Worm (Caenorhabditis elegans) whole organism, midembryonic: Measurements from ENCODE around the gene Y51A2A.4.

Experiments used
- T22C8.4 ChIP-seq: fragments of 200-800 bp; sonication (Bioruptor generic); IDR thresholded peaks from 2 replicates; pipeline ENCODE4 v1.3.6; 2022; ENCODE audit warnings: missing genetic modification characterization, missing compliant biosample characterization
- cog-1 ChIP-seq: sonication (generic microtip); optimal IDR thresholded peaks from 2 replicates; lab custom pipeline; 2016; ENCODE audit warnings: missing genetic modification characterization, missing compliant biosample characterization
- flt-1 ChIP-seq: fragments of 200-800 bp; sonication (Bioruptor generic); IDR thresholded peaks from 2 replicates; pipeline ENCODE4 v1.3.6; 2022; ENCODE audit warnings: missing genetic modification characterization, missing compliant biosample characterization
- klf-2 ChIP-seq: fragments of 200-800 bp; sonication (Bioruptor generic); conservative IDR thresholded peaks from 2 replicates; pipeline ENCODE4 v1.3.6; 2022; ENCODE audit warnings: missing genetic modification reagents, missing genetic modification characterization, missing compliant biosample characterization
- med-1 ChIP-seq: sonication (generic microtip); optimal IDR thresholded peaks from 2 replicates; lab custom pipeline; 2017; ENCODE audit warnings: missing genetic modification characterization, mild to moderate bottlenecking, missing compliant biosample characterization, antibody characterized with exemption, missing genetic modification reagents; ENCODE audit not compliant: insufficient read depth
- ref-1 ChIP-seq: fragments of 200-800 bp; sonication (Bioruptor generic); conservative IDR thresholded peaks from 2 replicates; pipeline ENCODE4 v1.3.6; 2022; ENCODE audit warnings: missing genetic modification reagents, missing genetic modification characterization, missing compliant biosample characterization
- ztf-23 ChIP-seq: fragments of 200-800 bp; sonication (Bioruptor generic); IDR thresholded peaks from 2 replicates; pipeline ENCODE4 v1.3.6; 2022; ENCODE audit warnings: missing genetic modification reagents, missing genetic modification characterization, missing compliant biosample characterization
- ztf-29 ChIP-seq: fragments of 200-800 bp; sonication (Bioruptor generic); IDR thresholded peaks from 2 replicates; pipeline ENCODE4 v1.3.6; 2022; ENCODE audit warnings: missing genetic modification reagents, missing genetic modification characterization, missing compliant biosample characterization

ce11 chrV:18266238-18266637 lies 24.5 kb upstream of the Y51A2A.4 start, which contains the start of gene R10E8.6:
- TF ChIP-seq cog-1 (tag; lab: Kevin White, UChicago) = no peak
- TF ChIP-seq T22C8.4 (GFP tag; lab: Robert Waterston, UW) = no peak
- TF ChIP-seq ztf-23 = no peak
- no peak for TF ChIP-seq flt-1 (GFP tag; lab: Robert Waterston, UW)
- no peak for TF ChIP-seq ztf-29 (GFP tag; lab: Robert Waterston, UW)
- TF ChIP-seq med-1 (GFP tag; lab: Kevin White, UChicago) = no peak
- TF ChIP-seq klf-2 (GFP tag; lab: Robert Waterston, UW) = no peak
- no peak for TF ChIP-seq ref-1 (GFP tag; lab: Robert Waterston, UW)
